Fruit fly (Drosophila melanogaster): ENCODE measurements around the gene CG7341.

- TF ChIP-seq CG1620 (GFP tag; optimal IDR thresholded peaks at IDR 0.05) = no peak
- no peak for TF ChIP-seq Hr96 (GFP tag; optimal IDR thresholded peaks at IDR 0.05)
- no peak for TF ChIP-seq CG7101 (tag; optimal IDR thresholded peaks at IDR 0.05)
- TF ChIP-seq Crg-1 (GFP tag; optimal IDR thresholded peaks at IDR 0.05) = no peak
- TF ChIP-seq pad (GFP tag; optimal IDR thresholded peaks at IDR 0.05) = no peak
- no peak for TF ChIP-seq CG11617 (GFP tag; optimal IDR thresholded peaks at IDR 0.05)
Measured at dm6 chr3L:18112669-18113068, at the start of gene CG7341, which contains the start of gene CG32195.
